Worm (Caenorhabditis elegans): ENCODE measurements around the gene R04B5.7.

Gene R04B5.7

DNA sequence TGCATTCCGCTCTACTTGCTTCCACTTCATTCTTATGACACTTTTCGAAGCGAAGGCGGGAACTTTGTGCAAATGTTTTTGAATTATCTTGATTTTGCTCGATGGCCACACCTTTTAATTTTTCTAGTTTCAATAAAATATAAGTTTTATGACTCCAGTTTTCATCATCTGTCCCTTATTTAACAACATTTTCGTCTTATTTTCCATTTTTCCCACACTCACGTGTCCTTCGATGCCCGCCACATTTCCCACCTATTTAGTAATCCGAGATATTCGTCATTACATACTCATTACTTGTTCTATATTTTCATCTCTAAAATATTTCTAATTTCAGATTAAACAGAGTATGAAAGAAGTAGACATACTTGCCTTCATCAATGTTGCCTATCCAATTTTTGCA lies 4.0 kb upstream of the R04B5.7 start, which contains the start of gene srd-49:
Gene srd-49 (plus strand): TSS at position 301 of the 400 bp plus-strand sequence.
- TF ChIP-seq T22C8.4 (GFP tag; IDR thresholded peaks at IDR 0.05) (no peak), ztf-29 (GFP tag; IDR thresholded peaks at IDR 0.05) (no peak), tab-1 (GFP tag; IDR thresholded peaks at IDR 0.05) (no peak)

DNA sequence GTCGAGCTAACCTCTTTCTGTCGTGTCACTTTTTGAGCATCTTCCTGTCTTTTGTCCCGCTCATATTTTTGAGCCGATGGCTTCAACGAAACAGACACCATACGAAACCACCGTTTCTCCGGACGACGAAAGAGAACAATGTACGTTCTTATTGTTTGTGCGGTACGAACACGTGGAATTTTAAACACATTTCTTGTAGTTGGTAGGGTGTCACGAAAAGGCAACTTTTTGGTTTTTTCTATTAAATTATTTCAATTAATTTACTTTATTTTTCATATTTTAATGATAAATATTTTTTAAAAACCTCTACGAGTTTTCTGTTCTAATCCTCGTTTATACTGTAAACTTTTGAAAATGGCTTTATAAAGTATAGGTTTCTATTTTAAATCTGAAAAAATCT lies 791 bp upstream of the R04B5.7 start, which contains the start of gene R04B5.11:
Gene R04B5.11 (minus strand): TSS at position 101 of the 400 bp plus-strand sequence.
- TF ChIP-seq T22C8.4 (GFP tag; IDR thresholded peaks at IDR 0.05): no peak
- TF ChIP-seq cog-1 (tag; optimal IDR thresholded peaks at IDR 0.05): no peak
- TF ChIP-seq ref-1 (GFP tag; conservative IDR thresholded peaks at IDR 0.05): no peak
- no peak for TF ChIP-seq ztf-29 (GFP tag; IDR thresholded peaks at IDR 0.05)
- TF ChIP-seq med-1 (GFP tag; optimal IDR thresholded peaks at IDR 0.05; ENCODE audit: insufficient read depth): no peak
- no peak for TF ChIP-seq tab-1 (GFP tag; IDR thresholded peaks at IDR 0.05)
- TF ChIP-seq klf-2 (GFP tag; conservative IDR thresholded peaks at IDR 0.05): no peak
- no peak for TF ChIP-seq ztf-23 (GFP tag; IDR thresholded peaks at IDR 0.05)
- no peak for TF ChIP-seq flt-1 (GFP tag; IDR thresholded peaks at IDR 0.05)

DNA sequence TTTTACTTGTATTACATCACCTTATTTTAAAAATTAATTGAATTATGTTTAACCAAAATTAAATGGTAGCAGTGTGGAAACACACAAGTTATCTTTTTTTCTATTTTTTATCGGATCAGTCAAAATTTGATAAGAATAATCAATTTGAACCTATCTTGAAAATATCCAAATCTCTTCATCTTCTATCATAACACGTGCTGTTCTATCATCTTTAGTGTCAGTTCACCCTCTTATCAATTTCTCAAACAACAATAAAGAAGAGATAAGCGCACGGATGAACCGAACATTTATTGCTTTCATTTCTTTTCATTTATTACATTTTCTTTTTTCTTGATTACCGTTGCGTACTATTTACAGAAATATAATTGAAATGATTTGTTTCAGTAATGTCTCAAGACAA lies 3.3 kb downstream of the R04B5.7 start, which contains the start of gene R04B5.5:
Gene R04B5.5 (plus strand): TSS at position 378 of the 400 bp plus-strand sequence.
- TF ChIP-seq ref-1 (GFP tag; conservative IDR thresholded peaks at IDR 0.05) (no peak), cog-1 (tag; optimal IDR thresholded peaks at IDR 0.05) (no peak), T22C8.4 (GFP tag; IDR thresholded peaks at IDR 0.05) (no peak), klf-2 (GFP tag; conservative IDR thresholded peaks at IDR 0.05) (no peak), ztf-23 (GFP tag; IDR thresholded peaks at IDR 0.05) (no peak), med-1 (GFP tag; optimal IDR thresholded peaks at IDR 0.05; ENCODE audit: insufficient read depth) (no peak), flt-1 (GFP tag; IDR thresholded peaks at IDR 0.05) (no peak), ztf-29 (GFP tag; IDR thresholded peaks at IDR 0.05) (no peak), tab-1 (GFP tag; IDR thresholded peaks at IDR 0.05) (no peak)

DNA sequence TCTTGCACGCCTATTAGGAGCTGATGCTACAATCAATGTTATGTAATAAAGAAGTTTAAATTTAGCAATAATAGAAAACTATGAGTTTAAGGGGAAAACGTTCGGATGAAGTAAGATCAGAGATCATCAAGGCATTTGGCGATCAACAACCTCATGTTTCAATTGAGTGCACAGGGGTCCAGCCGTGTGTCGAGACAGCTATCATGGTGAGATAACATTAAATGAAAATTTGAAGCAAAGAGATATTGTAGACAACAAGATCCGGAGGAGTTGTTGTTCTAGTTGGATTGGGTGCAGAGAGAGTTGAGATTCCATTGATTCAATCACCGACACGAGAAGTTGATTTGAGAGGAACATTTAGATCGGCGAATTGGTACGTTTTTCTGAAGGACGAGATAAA lies 4.2 kb downstream of the R04B5.7 start:
- TF ChIP-seq flt-1 (GFP tag; IDR thresholded peaks at IDR 0.05) (no peak), ref-1 (GFP tag; conservative IDR thresholded peaks at IDR 0.05) (no peak), tab-1 (GFP tag; IDR thresholded peaks at IDR 0.05) (no peak), med-1 (GFP tag; optimal IDR thresholded peaks at IDR 0.05; ENCODE audit: insufficient read depth) (no peak), ztf-29 (GFP tag; IDR thresholded peaks at IDR 0.05) (no peak), klf-2 (GFP tag; conservative IDR thresholded peaks at IDR 0.05) (no peak), T22C8.4 (GFP tag; IDR thresholded peaks at IDR 0.05) (no peak), cog-1 (tag; optimal IDR thresholded peaks at IDR 0.05) (no peak), ztf-23 (GFP tag; IDR thresholded peaks at IDR 0.05) (no peak)

DNA sequence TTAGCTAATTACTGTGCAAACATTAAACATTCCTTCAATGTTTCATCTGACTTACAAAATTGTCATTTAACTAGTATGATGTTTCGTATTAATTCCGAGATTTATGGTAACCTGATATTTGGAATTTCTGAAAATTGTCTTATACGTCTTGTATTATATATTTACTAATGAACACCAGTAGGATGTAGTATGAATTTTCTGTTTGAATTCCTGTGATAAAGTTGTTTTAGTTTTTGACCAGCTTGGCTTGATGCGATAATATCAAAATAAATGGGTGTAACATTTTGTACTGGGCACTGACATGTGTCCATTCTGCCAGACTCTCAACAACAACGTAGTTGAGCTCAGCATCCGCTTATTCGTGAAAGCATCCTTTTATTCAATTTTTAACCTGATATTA lies 5.5 kb downstream of the R04B5.7 start, which contains the start of gene R04B5.6:
Gene R04B5.6 (plus strand): TSS at position 301 of the 400 bp plus-strand sequence.
- TF ChIP-seq ztf-23 (GFP tag; IDR thresholded peaks at IDR 0.05): no peak
- no peak for TF ChIP-seq med-1 (GFP tag; optimal IDR thresholded peaks at IDR 0.05; ENCODE audit: insufficient read depth)
- TF ChIP-seq klf-2 (GFP tag; conservative IDR thresholded peaks at IDR 0.05): no peak
- TF ChIP-seq ztf-29 (GFP tag; IDR thresholded peaks at IDR 0.05): no peak
- TF ChIP-seq ref-1 (GFP tag; conservative IDR thresholded peaks at IDR 0.05): no peak

DNA sequence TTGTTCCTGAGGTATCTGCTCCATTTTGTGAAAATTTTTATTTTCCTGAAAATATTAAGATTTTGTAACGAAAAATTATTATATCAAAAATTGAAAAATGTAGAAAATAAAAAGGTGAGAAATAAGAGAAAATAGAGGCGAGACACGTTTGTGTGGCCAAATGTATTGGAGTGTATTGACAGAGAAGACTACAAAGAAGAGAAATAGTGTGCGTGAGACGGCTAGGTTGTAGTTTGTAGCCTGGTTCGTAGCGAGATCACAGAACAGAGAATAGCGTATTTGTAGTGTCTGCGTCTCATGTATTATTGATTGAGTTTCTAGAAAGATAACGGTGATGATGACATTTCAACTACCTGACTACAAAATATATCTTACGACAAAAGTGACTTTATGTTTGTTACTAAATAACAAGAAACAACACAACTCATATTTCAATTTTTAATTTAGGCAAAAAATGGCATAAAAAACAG lies 6.3 kb downstream of the R04B5.7 start, which contains the start of gene nhr-12:
Gene nhr-12 (minus strand): TSS at position 51 of the 470 bp plus-strand sequence.
- TF ChIP-seq klf-2 (GFP tag; conservative IDR thresholded peaks at IDR 0.05) (no peak), ref-1 (GFP tag; conservative IDR thresholded peaks at IDR 0.05) (no peak), cog-1 (tag; optimal IDR thresholded peaks at IDR 0.05) (no peak), tab-1 (GFP tag; IDR thresholded peaks at IDR 0.05) (no peak), ztf-29 (GFP tag; IDR thresholded peaks at IDR 0.05) (no peak), flt-1 (GFP tag; IDR thresholded peaks at IDR 0.05) (no peak), ztf-23 (GFP tag; IDR thresholded peaks at IDR 0.05) (no peak), T22C8.4 (GFP tag; IDR thresholded peaks at IDR 0.05) (no peak), med-1 (GFP tag; optimal IDR thresholded peaks at IDR 0.05; ENCODE audit: insufficient read depth) (no peak)

DNA sequence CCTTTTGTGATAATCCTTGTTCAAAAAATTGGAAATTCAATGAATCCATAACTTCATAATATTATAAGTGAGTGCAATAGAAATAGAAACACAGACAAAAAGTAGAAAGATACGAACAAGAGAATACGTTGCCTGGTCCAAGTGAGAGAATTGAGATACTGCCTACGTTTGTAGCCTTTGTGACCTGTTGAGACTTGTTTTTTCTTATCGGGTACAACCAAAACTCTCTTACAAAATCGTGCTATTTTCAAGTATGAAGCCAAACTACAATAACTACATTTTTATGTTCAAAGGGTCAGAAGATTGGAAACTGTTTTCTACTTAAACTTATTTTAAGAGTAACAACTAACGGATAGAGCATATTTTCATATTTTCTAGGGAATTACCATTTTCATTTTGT lies 8.7 kb downstream of the R04B5.7 start, which contains the start of gene nhr-205:
Gene nhr-205 (minus strand): TSS at position 141 of the 400 bp plus-strand sequence.
- TF ChIP-seq ztf-29 (GFP tag; IDR thresholded peaks at IDR 0.05) (no peak), tab-1 (GFP tag; IDR thresholded peaks at IDR 0.05) (no peak), ztf-23 (GFP tag; IDR thresholded peaks at IDR 0.05) (no peak), klf-2 (GFP tag; conservative IDR thresholded peaks at IDR 0.05) (no peak), ref-1 (GFP tag; conservative IDR thresholded peaks at IDR 0.05) (no peak), T22C8.4 (GFP tag; IDR thresholded peaks at IDR 0.05) (no peak), med-1 (GFP tag; optimal IDR thresholded peaks at IDR 0.05; ENCODE audit: insufficient read depth) (no peak), flt-1 (GFP tag; IDR thresholded peaks at IDR 0.05) (no peak), cog-1 (tag; optimal IDR thresholded peaks at IDR 0.05) (no peak)

DNA sequence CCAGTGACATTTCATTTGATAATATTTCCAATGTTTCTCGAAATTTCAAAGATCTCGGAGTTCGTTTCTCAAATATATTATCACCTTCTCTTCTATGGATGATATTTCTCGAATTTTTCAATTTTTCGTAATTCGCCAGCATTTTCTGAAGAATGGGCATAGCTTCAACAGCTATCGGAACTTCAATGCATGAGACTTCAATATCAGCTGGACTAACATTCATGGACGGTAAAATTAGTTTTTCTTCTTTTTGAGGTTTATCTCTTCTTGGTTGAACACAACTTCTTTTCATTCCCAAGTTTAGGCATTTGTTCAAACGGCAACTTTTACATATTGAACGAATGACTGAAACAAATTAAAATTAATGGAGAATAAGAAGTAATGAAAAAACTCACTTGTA lies 9.5 kb downstream of the R04B5.7 start:
- TF ChIP-seq tab-1 (GFP tag; IDR thresholded peaks at IDR 0.05) (no peak), ztf-29 (GFP tag; IDR thresholded peaks at IDR 0.05) (no peak), med-1 (GFP tag; optimal IDR thresholded peaks at IDR 0.05; ENCODE audit: insufficient read depth) (no peak), klf-2 (GFP tag; conservative IDR thresholded peaks at IDR 0.05) (no peak), T22C8.4 (GFP tag; IDR thresholded peaks at IDR 0.05) (no peak), flt-1 (GFP tag; IDR thresholded peaks at IDR 0.05) (no peak), ref-1 (GFP tag; conservative IDR thresholded peaks at IDR 0.05) (no peak), ztf-23 (GFP tag; IDR thresholded peaks at IDR 0.05) (no peak), cog-1 (tag; optimal IDR thresholded peaks at IDR 0.05) (no peak)

DNA sequence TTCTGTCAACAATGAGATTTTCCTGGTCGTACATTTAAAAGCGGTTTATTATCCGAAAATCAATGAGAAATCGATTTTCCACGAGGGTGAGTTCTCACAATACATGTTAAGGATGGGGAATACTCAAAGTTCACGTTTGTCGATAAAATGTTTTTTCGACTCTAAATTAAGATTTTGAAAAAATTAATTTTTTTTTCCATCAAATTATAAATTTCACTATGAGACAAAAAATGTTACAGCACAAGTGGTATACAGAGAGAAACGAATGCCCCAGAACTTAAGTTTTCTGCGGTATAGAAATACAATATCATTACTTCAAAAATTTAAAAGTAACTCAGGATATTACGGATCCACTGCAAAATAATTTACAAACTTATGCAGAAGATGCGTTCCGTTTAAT lies 12.1 kb downstream of the R04B5.7 start, which contains the start of gene R04B5.1:
Gene R04B5.1 (minus strand): TSS at position 101 of the 400 bp plus-strand sequence.
- TF ChIP-seq ref-1 (GFP tag; conservative IDR thresholded peaks at IDR 0.05) (no peak), cog-1 (tag; optimal IDR thresholded peaks at IDR 0.05) (no peak), med-1 (GFP tag; optimal IDR thresholded peaks at IDR 0.05; ENCODE audit: insufficient read depth) (no peak), ztf-23 (GFP tag; IDR thresholded peaks at IDR 0.05) (no peak), klf-2 (GFP tag; conservative IDR thresholded peaks at IDR 0.05) (no peak), T22C8.4 (GFP tag; IDR thresholded peaks at IDR 0.05) (no peak), tab-1 (GFP tag; IDR thresholded peaks at IDR 0.05) (no peak), ztf-29 (GFP tag; IDR thresholded peaks at IDR 0.05) (no peak), flt-1 (GFP tag; IDR thresholded peaks at IDR 0.05) (no peak)
